Fruit fly (Drosophila melanogaster) whole organism, wandering third instar larva: ENCODE results near the gene CG14434.
A peak's percentile ranks its signal among the peaks of the same experiment; 100 is the strongest.

Source experiments
- Abd-B ChIP-seq: fragments of >200 bp; optimal IDR thresholded peaks from 2 replicates; lab custom pipeline; 2017; ENCODE audit warnings: missing biosample characterization, missing genetic modification characterization
- CG32264 ChIP-seq: fragments of 200-800 bp; sonication (Bioruptor generic); optimal IDR thresholded peaks from 2 replicates; lab custom pipeline; 2016; ENCODE audit warnings: missing biosample characterization, missing genetic modification characterization
- CG9705 ChIP-seq: fragments of 200-800 bp; sonication (Bioruptor generic); optimal IDR thresholded peaks from 2 replicates; lab custom pipeline; 2018; ENCODE audit warnings: missing biosample characterization, mild to moderate bottlenecking, missing genetic modification characterization
- CrebA ChIP-seq: fragments of 200-800 bp; sonication (Bioruptor generic); optimal IDR thresholded peaks from 2 replicates; lab custom pipeline; 2016; ENCODE audit warnings: missing biosample characterization, mild to moderate bottlenecking, missing genetic modification characterization, borderline replicate concordance
- Dfd ChIP-seq: fragments of >200 bp; optimal IDR thresholded peaks from 2 replicates; lab custom pipeline; 2017; ENCODE audit warnings: missing biosample characterization, missing genetic modification characterization
- Dif ChIP-seq: fragments of 200-275, 200-300 bp; sonication (Bioruptor generic); optimal IDR thresholded peaks from 2 replicates; lab custom pipeline; 2018; ENCODE audit warnings: missing biosample characterization, missing genetic modification characterization; ENCODE audit not compliant: partially characterized antibody
- GATAd ChIP-seq: sonication (Bioruptor generic); optimal IDR thresholded peaks from 2 replicates; lab custom pipeline; 2016; ENCODE audit warnings: missing biosample characterization, missing genetic modification characterization
- HLH106 ChIP-seq: fragments of 200-800 bp; optimal IDR thresholded peaks from 3 replicates; lab custom pipeline; 2019; ENCODE audit warnings: missing biosample characterization, mild to moderate bottlenecking, missing genetic modification characterization, moderate library complexity
- Hnf4 ChIP-seq: fragments of 200-800 bp; sonication (Bioruptor generic); optimal IDR thresholded peaks from 2 replicates; lab custom pipeline; 2016; ENCODE audit warnings: missing biosample characterization, mild to moderate bottlenecking, missing genetic modification characterization
- Hr78 ChIP-seq: fragments of >200 bp; optimal IDR thresholded peaks from 2 replicates; lab custom pipeline; 2017; ENCODE audit warnings: missing biosample characterization, missing genetic modification characterization
- Hr83 ChIP-seq: fragments of 200-300 bp; sonication (Bioruptor generic); optimal IDR thresholded peaks from 2 replicates; lab custom pipeline; 2016; ENCODE audit warnings: missing biosample characterization, mild to moderate bottlenecking, missing genetic modification characterization, moderate library complexity; ENCODE audit not compliant: poor library complexity, severe bottlenecking
- Jra ChIP-seq: sonication (Bioruptor generic); optimal IDR thresholded peaks from 2 replicates; lab custom pipeline; 2016; ENCODE audit warnings: missing biosample characterization, missing genetic modification characterization
- Mio ChIP-seq: sonication (Bioruptor generic); optimal IDR thresholded peaks from 2 replicates; lab custom pipeline; 2016; ENCODE audit warnings: missing biosample characterization, missing genetic modification characterization
- Myc ChIP-seq: fragments of >200 bp; optimal IDR thresholded peaks from 2 replicates; lab custom pipeline; 2017
- N ChIP-seq: fragments of >200 bp; optimal IDR thresholded peaks from 2 replicates; lab custom pipeline; 2018; ENCODE audit warnings: missing biosample characterization, missing external identifiers, missing genetic modification characterization
- OdsH ChIP-seq: fragments of 200-800 bp; sonication (Bioruptor generic); optimal IDR thresholded peaks from 2 replicates; lab custom pipeline; 2016; ENCODE audit warnings: missing biosample characterization, mild to moderate bottlenecking, missing genetic modification characterization
- Rel ChIP-seq, 2 experiments: fragments of 200-800 bp; sonication (Bioruptor generic) in 1 of 2; optimal IDR thresholded peaks; 2 replicates in 1 of 2; 3 replicates in 1 of 2; lab custom pipeline; 2016 to 2019; ENCODE audit warnings: mild to moderate bottlenecking in 2 of 2, missing biosample characterization in 2 of 2, missing genetic modification characterization in 2 of 2, moderate library complexity in 1 of 2
- Sp1 ChIP-seq: fragments of 200-800 bp; sonication (Bioruptor generic); optimal IDR thresholded peaks from 3 replicates; lab custom pipeline; 2019; ENCODE audit warnings: missing biosample characterization, mild to moderate bottlenecking, missing genetic modification characterization, moderate library complexity
- Vsx2 ChIP-seq: fragments of 200-300, 225-300 bp; sonication (Bioruptor generic); optimal IDR thresholded peaks from 2 replicates; lab custom pipeline; 2018; ENCODE audit warnings: missing biosample characterization, missing genetic modification characterization; ENCODE audit not compliant: partially characterized antibody
- br ChIP-seq: fragments of 200-800 bp; sonication (Bioruptor generic); optimal IDR thresholded peaks from 2 replicates; lab custom pipeline; 2016; ENCODE audit warnings: missing biosample characterization, missing genetic modification characterization
- brk ChIP-seq: fragments of 200-800 bp; sonication (Bioruptor generic); optimal IDR thresholded peaks from 2 replicates; lab custom pipeline; 2016; ENCODE audit warnings: missing biosample characterization, mild to moderate bottlenecking, missing genetic modification characterization
- dl ChIP-seq, 2 experiments: fragments of 175-275, 200-275 bp in 1 of 2; fragments of 200-275 bp in 1 of 2; sonication (Bioruptor generic); optimal IDR thresholded peaks; lab custom pipeline; 2018; ENCODE audit warnings: mild to moderate bottlenecking in 2 of 2, missing biosample characterization in 2 of 2, missing genetic modification characterization in 2 of 2, moderate library complexity in 2 of 2; ENCODE audit not compliant: partially characterized antibody in 2 of 2, insufficient read depth in 1 of 2
- dmrt93B ChIP-seq: fragments of 200-800 bp; sonication (Bioruptor generic); optimal IDR thresholded peaks from 2 replicates; lab custom pipeline; 2018; ENCODE audit warnings: missing biosample characterization, mild to moderate bottlenecking, missing genetic modification characterization
- dsf ChIP-seq: sonication (Bioruptor generic); optimal IDR thresholded peaks from 2 replicates; lab custom pipeline; 2016; ENCODE audit warnings: missing biosample characterization, missing genetic modification characterization, borderline replicate concordance
- ey ChIP-seq: fragments of 200-800 bp; sonication (Bioruptor generic); optimal IDR thresholded peaks from 2 replicates; lab custom pipeline; 2016; ENCODE audit warnings: missing biosample characterization, missing genetic modification characterization
- foxo ChIP-seq, 2 experiments: fragments of 200-800 bp; sonication (Bioruptor generic); optimal IDR thresholded peaks; 2 replicates in 1 of 2; 3 replicates in 1 of 2; lab custom pipeline; 2016 to 2017; ENCODE audit warnings: missing biosample characterization in 2 of 2, missing genetic modification characterization in 2 of 2
- fru ChIP-seq: fragments of 200-800 bp; sonication (Bioruptor generic); optimal IDR thresholded peaks from 3 replicates; lab custom pipeline; 2016; ENCODE audit warnings: missing biosample characterization, mild to moderate bottlenecking, missing genetic modification characterization
- h ChIP-seq: fragments of 200-800 bp; sonication (Bioruptor generic); optimal IDR thresholded peaks from 3 replicates; lab custom pipeline; 2016; ENCODE audit warnings: missing biosample characterization, mild to moderate bottlenecking, missing genetic modification characterization
- jim ChIP-seq: fragments of 175-275, 200-325 bp; sonication (Bioruptor generic); optimal IDR thresholded peaks from 2 replicates; lab custom pipeline; 2016; ENCODE audit warnings: missing biosample characterization, mild to moderate bottlenecking, missing genetic modification characterization
- lola ChIP-seq: fragments of >200 bp; optimal IDR thresholded peaks from 2 replicates; lab custom pipeline; 2017; ENCODE audit warnings: missing biosample characterization, missing genetic modification characterization
- pan ChIP-seq: fragments of >200 bp; optimal IDR thresholded peaks from 2 replicates; lab custom pipeline; 2017
- psq ChIP-seq: fragments of 200-800 bp; sonication (Bioruptor generic); optimal IDR thresholded peaks from 3 replicates; lab custom pipeline; 2017; ENCODE audit warnings: missing biosample characterization, mild to moderate bottlenecking, missing genetic modification characterization, moderate library complexity
- rgr ChIP-seq: fragments of 200-800 bp; sonication (Bioruptor generic); optimal IDR thresholded peaks from 3 replicates; lab custom pipeline; 2016; ENCODE audit warnings: missing biosample characterization, mild to moderate bottlenecking, missing genetic modification characterization
- sage ChIP-seq: fragments of 200-800 bp; sonication (Bioruptor generic); optimal IDR thresholded peaks from 2 replicates; lab custom pipeline; 2016; ENCODE audit warnings: missing biosample characterization, mild to moderate bottlenecking, missing genetic modification characterization
- sv ChIP-seq: fragments of 200-800 bp; sonication (Bioruptor generic); optimal IDR thresholded peaks from 3 replicates; lab custom pipeline; 2016; ENCODE audit warnings: missing biosample characterization, missing genetic modification characterization
- tai ChIP-seq: sonication (Bioruptor generic); optimal IDR thresholded peaks from 2 replicates; lab custom pipeline; 2016; ENCODE audit warnings: missing biosample characterization, missing genetic modification characterization
- usp ChIP-seq: fragments of >200 bp; optimal IDR thresholded peaks from 2 replicates; lab custom pipeline; 2017; ENCODE audit warnings: missing biosample characterization, missing genetic modification characterization
- woc ChIP-seq: sonication (Bioruptor generic); optimal IDR thresholded peaks from 2 replicates; lab custom pipeline; 2016; ENCODE audit warnings: missing biosample characterization, mild to moderate bottlenecking, missing genetic modification characterization

Gene CG14434

dm6 chrX:6805404-6805803, 61.6 kb downstream of the CG14434 start:
- no peak for TF ChIP-seq lola
- no peak for TF ChIP-seq CG32264 (GFP tag; lab: Kevin White, UChicago)
- no peak for TF ChIP-seq tai (GFP tag; lab: Kevin White, UChicago)
- TF ChIP-seq sv (GFP tag; lab: Kevin White, UChicago), result no peak
- no peak for TF ChIP-seq N (GFP tag; lab: Kevin White, UChicago)
- no peak for TF ChIP-seq Jra
- TF ChIP-seq dmrt93B (GFP tag; lab: Kevin White, UChicago), result no peak
- no peak for TF ChIP-seq rgr (GFP tag; lab: Kevin White, UChicago)
- TF ChIP-seq Rel (GFP tag; optimal IDR thresholded peaks at IDR 0.05; lab: Kevin White, UChicago), result no peak
- TF ChIP-seq Rel (tag; optimal IDR thresholded peaks at IDR 0.05; lab: Kevin White, UChicago), result peak; percentile 27
- TF ChIP-seq woc, result no peak
- no peak for TF ChIP-seq Dfd
- TF ChIP-seq Sp1 (GFP tag; lab: Kevin White, UChicago), result no peak
- TF ChIP-seq Dif, result peak; percentile 68
- no peak for TF ChIP-seq jim (GFP tag; lab: Kevin White, UChicago)
- no peak for TF ChIP-seq sage (GFP tag; lab: Kevin White, UChicago)
- TF ChIP-seq dl (GFP tag; optimal IDR thresholded peaks at IDR 0.05; lab: Kevin White, UChicago; ENCODE audit: insufficient read depth in 1 of 2, partially characterized antibody in 2 of 2), result peak in 1 of 2 experiments; percentile 43
- TF ChIP-seq dsf, result no peak
- TF ChIP-seq h (GFP tag; lab: Kevin White, UChicago), result no peak
- TF ChIP-seq CrebA, result no peak
- TF ChIP-seq, all 38 proteins: peak for 3

- TF ChIP-seq tai (GFP tag; lab: Kevin White, UChicago) (no peak), Dif (peak; percentile 70), dsf (peak; percentile 78), rgr (GFP tag; lab: Kevin White, UChicago) (peak; percentile 97), sage (GFP tag; lab: Kevin White, UChicago) (peak; percentile 93), dl (GFP tag; optimal IDR thresholded peaks at IDR 0.05; lab: Kevin White, UChicago; ENCODE audit: insufficient read depth in 1 of 2, partially characterized antibody in 2 of 2) (peak in 1 of 2 experiments; percentile 62), woc (peak; percentile 95), dmrt93B (GFP tag; lab: Kevin White, UChicago) (peak; percentile 84), pan (no peak), jim (GFP tag; lab: Kevin White, UChicago) (peak; percentile 31), CG9705 (GFP tag; lab: Kevin White, UChicago) (peak; percentile 47), N (GFP tag; lab: Kevin White, UChicago) (no peak), Sp1 (GFP tag; lab: Kevin White, UChicago) (peak; percentile 90), Vsx2 (GFP tag; lab: Kevin White, UChicago) (no peak), Hr83 (GFP tag; lab: Kevin White, UChicago) (peak; percentile 45), CrebA (no peak), usp (GFP tag; lab: Kevin White, UChicago) (no peak), lola (no peak), HLH106 (peak; percentile 92), Hr78 (no peak), psq (GFP tag; lab: Kevin White, UChicago) (peak; percentile 91), h (GFP tag; lab: Kevin White, UChicago) (peak; percentile 97), Dfd (no peak), CG32264 (GFP tag; lab: Kevin White, UChicago) (peak; percentile 91), Mio (GFP tag; lab: Kevin White, UChicago) (peak; percentile 79), ey (GFP tag; lab: Kevin White, UChicago) (peak; percentile 96), Myc (lab: Kevin White, UChicago) (no peak), Abd-B (no peak), foxo (GFP tag; optimal IDR thresholded peaks at IDR 0.05; lab: Kevin White, UChicago) (peak; percentile 78 to 96), sv (GFP tag; lab: Kevin White, UChicago) (peak; percentile 64), brk (GFP tag; lab: Kevin White, UChicago) (peak; percentile 91), GATAd (peak; percentile 18), br (GFP tag; lab: Kevin White, UChicago) (peak; percentile 96), Rel (GFP tag; optimal IDR thresholded peaks at IDR 0.05; lab: Kevin White, UChicago) (peak; percentile 94), Rel (tag; optimal IDR thresholded peaks at IDR 0.05; lab: Kevin White, UChicago) (peak; percentile 53), Hnf4 (peak; percentile 97), OdsH (GFP tag; lab: Kevin White, UChicago) (peak; percentile 96), Jra (peak; percentile 93), fru (peak; percentile 95)
Measured at dm6 chrX:6804485-6805295, 62.3 kb downstream of the CG14434 start.
